Fruit fly (Drosophila melanogaster) whole organism, embryonic: ENCODE data around the gene scramb2.

Experiments
- ATbp ChIP-seq: fragments of 200-800 bp; sonication (Bioruptor generic); optimal IDR thresholded peaks from 2 replicates; lab custom pipeline; 2017; ENCODE audit warnings: missing biosample characterization, mild to moderate bottlenecking, missing genetic modification characterization, missing genetic modification reagents
- Abd-B ChIP-seq: fragments of 200-800 bp; sonication (Bioruptor generic); optimal IDR thresholded peaks from 2 replicates; lab custom pipeline; 2018; ENCODE audit warnings: missing biosample characterization, mild to moderate bottlenecking, missing genetic modification characterization, moderate library complexity
- Ada2b ChIP-seq: fragments of 200-800 bp; sonication (Bioruptor generic); IDR thresholded peaks from 2 replicates; pipeline ENCODE4 v1.3.6; 2022; ENCODE audit warnings: missing biosample characterization, missing genetic modification characterization
- Awh ChIP-seq: fragments of 200-800 bp; sonication (Bioruptor generic); IDR thresholded peaks from 2 replicates; pipeline ENCODE4, ENCODE4 v1.3.6; 2022; ENCODE audit warnings: missing biosample characterization, missing genetic modification characterization
- C15 ChIP-seq: fragments of 200-800 bp; sonication (Bioruptor generic); IDR thresholded peaks from 3 replicates; pipeline ENCODE4 v1.3.6; 2022; ENCODE audit warnings: missing biosample characterization, missing genetic modification characterization
- CG10321 ChIP-seq: fragments of 200-800 bp; sonication (Bioruptor generic); IDR thresholded peaks from 2 replicates; pipeline ENCODE4 v1.3.6; 2022; ENCODE audit warnings: missing biosample characterization, missing genetic modification characterization
- CG13296 ChIP-seq: fragments of 200-800 bp; sonication (Bioruptor generic); optimal IDR thresholded peaks from 3 replicates; lab custom pipeline; 2018; ENCODE audit warnings: missing biosample characterization, mild to moderate bottlenecking, missing genetic modification characterization
- CG14441 ChIP-seq: fragments of 200-800 bp; sonication (Bioruptor generic); IDR thresholded peaks from 2 replicates; pipeline ENCODE4 v1.3.6; 2022; ENCODE audit warnings: missing biosample characterization, missing genetic modification characterization
- CG14667 ChIP-seq: fragments of 200-800 bp; sonication (Bioruptor generic); IDR thresholded peaks from 2 replicates; pipeline ENCODE4 v1.3.6; 2022; ENCODE audit warnings: missing biosample characterization, missing genetic modification characterization
- CG17385 ChIP-seq: fragments of 200-800 bp; sonication (Bioruptor generic); optimal IDR thresholded peaks from 3 replicates; lab custom pipeline; 2018; ENCODE audit warnings: missing biosample characterization, mild to moderate bottlenecking, missing genetic modification characterization
- CG17612 ChIP-seq: fragments of 200-800 bp; sonication (Bioruptor generic); IDR thresholded peaks from 2 replicates; pipeline ENCODE4 v1.3.6; 2022; ENCODE audit warnings: missing biosample characterization, missing genetic modification characterization
- CG17912 ChIP-seq: fragments of 200-800 bp; sonication (Bioruptor generic); optimal IDR thresholded peaks from 2 replicates; lab custom pipeline; 2018; ENCODE audit warnings: missing biosample characterization, mild to moderate bottlenecking, missing genetic modification characterization
- CG2129 ChIP-seq: fragments of 200-800 bp; sonication (Bioruptor generic); IDR thresholded peaks from 2 replicates; pipeline ENCODE4 v1.3.6; 2022; ENCODE audit warnings: missing biosample characterization, missing genetic modification characterization; ENCODE audit not compliant: partially characterized antibody
- CG31224 ChIP-seq: fragments of 200-800 bp; sonication (Bioruptor generic); IDR thresholded peaks from 2 replicates; pipeline ENCODE4 v1.3.6; 2022; ENCODE audit warnings: missing biosample characterization, missing genetic modification characterization
- CG32772 ChIP-seq: fragments of 200-800 bp; sonication (Bioruptor generic); IDR thresholded peaks from 2 replicates; pipeline ENCODE4 v1.3.6; 2022; ENCODE audit warnings: missing biosample characterization, missing genetic modification characterization
- CG3281 ChIP-seq: fragments of 200-800 bp; sonication (Bioruptor generic); optimal IDR thresholded peaks from 3 replicates; lab custom pipeline; 2017; ENCODE audit warnings: missing biosample characterization, mild to moderate bottlenecking, missing genetic modification characterization
- CG33557 ChIP-seq: fragments of 200-800 bp; sonication (Bioruptor generic); optimal IDR thresholded peaks from 2 replicates; lab custom pipeline; 2019; ENCODE audit warnings: missing biosample characterization, mild to moderate bottlenecking, missing genetic modification characterization, moderate library complexity
- CG6175 ChIP-seq: fragments of 200-800 bp; sonication (Bioruptor generic); IDR thresholded peaks from 3 replicates; pipeline ENCODE4 v1.3.6; 2022; ENCODE audit warnings: missing biosample characterization, missing genetic modification characterization
- CG9797 ChIP-seq: fragments of 200-800 bp; sonication (Bioruptor generic); optimal IDR thresholded peaks from 3 replicates; lab custom pipeline; 2018; ENCODE audit warnings: missing biosample characterization, mild to moderate bottlenecking, missing genetic modification characterization
- Dbx ChIP-seq: fragments of 200-800 bp; sonication (Bioruptor generic); IDR thresholded peaks from 3 replicates; pipeline ENCODE4 v1.3.6; 2022; ENCODE audit warnings: missing biosample characterization, missing genetic modification characterization
- E2f2 ChIP-seq: fragments of 200-800 bp; sonication (Bioruptor generic); IDR thresholded peaks from 2 replicates; pipeline ENCODE4 v1.3.6; 2022; ENCODE audit warnings: missing biosample characterization, missing genetic modification characterization
- Ets97D ChIP-seq: fragments of 200-800 bp; sonication (Bioruptor generic); optimal IDR thresholded peaks from 3 replicates; lab custom pipeline; 2016; ENCODE audit warnings: missing biosample characterization, missing genetic modification characterization
- H15 ChIP-seq: fragments of 200-800 bp; sonication (Bioruptor generic); IDR thresholded peaks from 3 replicates; pipeline ENCODE4 v1.3.6; 2022; ENCODE audit warnings: missing biosample characterization, missing genetic modification characterization
- H2.0 ChIP-seq: fragments of 200-800 bp; sonication (Bioruptor generic); IDR thresholded peaks from 2 replicates; pipeline ENCODE4 v1.3.6; 2022; ENCODE audit warnings: missing biosample characterization, missing genetic modification characterization
- Hr3 ChIP-seq: fragments of 200-800 bp; sonication (Bioruptor generic); optimal IDR thresholded peaks from 3 replicates; lab custom pipeline; 2016; ENCODE audit warnings: missing biosample characterization, missing genetic modification characterization
- Hr78 ChIP-seq, 2 experiments: fragments of 200-800 bp in 1 of 2; fragments of >200 bp in 1 of 2; sonication (Bioruptor generic) in 1 of 2; optimal IDR thresholded peaks; 2 replicates each; lab custom pipeline; 2017 to 2019; ENCODE audit warnings: missing biosample characterization in 2 of 2, missing genetic modification characterization in 2 of 2, mild to moderate bottlenecking in 1 of 2, moderate library complexity in 1 of 2
- Jarid2 ChIP-seq: fragments of 200-800 bp; sonication (Bioruptor generic); optimal IDR thresholded peaks from 3 replicates; lab custom pipeline; 2017; ENCODE audit warnings: mild to moderate bottlenecking, missing biosample characterization, missing genetic modification reagents, missing genetic modification characterization
- NFAT ChIP-seq: fragments of 200-800 bp; sonication (Bioruptor generic); IDR thresholded peaks from 2 replicates; pipeline ENCODE4 v1.3.6; 2022; ENCODE audit warnings: missing biosample characterization, missing genetic modification characterization
- Sry-δ ChIP-seq: fragments of 200-800 bp; sonication (Bioruptor generic); optimal IDR thresholded peaks from 2 replicates; lab custom pipeline; 2016; ENCODE audit warnings: missing biosample characterization, missing genetic modification characterization
- Ssrp ChIP-seq: fragments of 200-800 bp; sonication (Bioruptor generic); optimal IDR thresholded peaks from 2 replicates; lab custom pipeline; 2018; ENCODE audit warnings: missing biosample characterization, mild to moderate bottlenecking, missing genetic modification characterization, moderate library complexity
- Vsx1 ChIP-seq: fragments of 200-800 bp; sonication (Bioruptor generic); optimal IDR thresholded peaks from 2 replicates; lab custom pipeline; 2017; ENCODE audit warnings: missing biosample characterization, mild to moderate bottlenecking, missing genetic modification characterization, missing genetic modification reagents
- Xrp1 ChIP-seq: fragments of 200-800 bp; sonication (Bioruptor generic); IDR thresholded peaks from 2 replicates; pipeline ENCODE4 v1.3.6; 2022; ENCODE audit warnings: missing biosample characterization, missing genetic modification characterization
- ato ChIP-seq: fragments of 200-800 bp; sonication (Bioruptor generic); IDR thresholded peaks from 2 replicates; pipeline ENCODE4 v1.3.6; 2022; ENCODE audit warnings: missing biosample characterization, missing genetic modification characterization; ENCODE audit not compliant: partially characterized antibody
- bcd ChIP-seq: fragments of 200-800 bp; sonication (Bioruptor generic); optimal IDR thresholded peaks from 2 replicates; lab custom pipeline; 2017; ENCODE audit warnings: missing biosample characterization, mild to moderate bottlenecking, missing genetic modification characterization
- chif ChIP-seq, 2 experiments: fragments of 200-800 bp; sonication (Bioruptor generic); optimal IDR thresholded peaks; 3 replicates each; lab custom pipeline; 2016; ENCODE audit warnings: missing biosample characterization in 2 of 2, missing genetic modification characterization in 2 of 2
- eyg ChIP-seq: fragments of 200-800 bp; sonication (Bioruptor generic); optimal IDR thresholded peaks from 3 replicates; lab custom pipeline; 2016; ENCODE audit warnings: missing biosample characterization, missing genetic modification characterization
- gcm ChIP-seq: fragments of 200-800 bp; sonication (Bioruptor generic); optimal IDR thresholded peaks from 2 replicates; lab custom pipeline; 2019; ENCODE audit warnings: missing biosample characterization, mild to moderate bottlenecking, missing genetic modification characterization, moderate library complexity
- hth ChIP-seq: fragments of >200 bp; optimal IDR thresholded peaks from 2 replicates; lab custom pipeline; 2017; ENCODE audit warnings: inconsistent platforms
- kah ChIP-seq: fragments of 200-800 bp; sonication (Bioruptor generic); optimal IDR thresholded peaks from 2 replicates; lab custom pipeline; 2018; ENCODE audit warnings: missing biosample characterization, mild to moderate bottlenecking, missing genetic modification characterization
- ken ChIP-seq: fragments of 200-800 bp; sonication (Bioruptor generic); IDR thresholded peaks from 3 replicates; pipeline ENCODE4 v1.3.6; 2022; ENCODE audit warnings: missing biosample characterization, missing genetic modification characterization
- lab ChIP-seq: fragments of 200-800 bp; sonication (Bioruptor generic); optimal IDR thresholded peaks from 3 replicates; lab custom pipeline; 2017; ENCODE audit warnings: missing biosample characterization, missing genetic modification characterization, mild to moderate bottlenecking, moderate library complexity, missing genetic modification reagents
- prd ChIP-seq, 3 experiments: fragments of >200 bp in 2 of 3; fragments of 200-800 bp in 1 of 3; sonication (Bioruptor generic) in 1 of 3; optimal IDR thresholded peaks in 2 of 3; IDR thresholded peaks in 1 of 3; 2 replicates in 2 of 3; 3 replicates in 1 of 3; pipeline versions ENCODE4 v1.3.6 to Lab custom; 2017 to 2022; ENCODE audit warnings: missing biosample characterization in 1 of 3, missing genetic modification characterization in 1 of 3
- ranshi ChIP-seq: fragments of 200-800 bp; sonication (Bioruptor generic); IDR thresholded peaks from 2 replicates; pipeline ENCODE4 v1.3.6; 2022; ENCODE audit warnings: missing biosample characterization, missing genetic modification characterization
- sug ChIP-seq: fragments of 200-800 bp; optimal IDR thresholded peaks from 2 replicates; lab custom pipeline; 2019; ENCODE audit warnings: missing biosample characterization, mild to moderate bottlenecking, missing genetic modification characterization, moderate library complexity
- tna ChIP-seq: fragments of 200-800 bp; sonication (Bioruptor generic); IDR thresholded peaks from 2 replicates; pipeline ENCODE4 v1.3.6; 2022; ENCODE audit warnings: missing biosample characterization, missing genetic modification characterization; ENCODE audit not compliant: partially characterized antibody
- vvl ChIP-seq: fragments of 200-800 bp; sonication (Bioruptor generic); IDR thresholded peaks from 2 replicates; pipeline ENCODE4 v1.3.6; 2022; ENCODE audit warnings: missing biosample characterization, missing genetic modification characterization

scramb2 gene

dm6 chr3L:3042150-3043049, 4.2 kb downstream of the scramb2 start, which contains the start of gene Prx4 (continued):
- TF ChIP-seq Ssrp (peak; percentile 53), H15 (GFP tag; lab: Robert Waterston, UW) (peak; percentile 57; the same call in 2 of the 3 replicates), Vsx1 (GFP tag; lab: Kevin White, UChicago) (peak; percentile 54), CG33557 (GFP tag; lab: Kevin White, UChicago) (peak; percentile 23), CG17612 (GFP tag; lab: Robert Waterston, UW) (no peak), CG9797 (GFP tag; lab: Kevin White, UChicago) (peak; percentile 68), prd (optimal IDR thresholded peaks at IDR 0.05; lab: Kevin White, UChicago) (no peak), prd (GFP tag; IDR thresholded peaks at IDR 0.05; lab: Robert Waterston, UW) (peak; percentile 79), CG6175 (GFP tag; lab: Robert Waterston, UW) (0 out of 3 replicates have a peak, but pooled peaks have one; percentile 9), CG14441 (peak; percentile 78), ken (GFP tag; lab: Robert Waterston, UW) (peak; percentile 87; the same call in 2 of the 3 replicates), Hr3 (peak; percentile 57), hth (lab: Kevin White, UChicago) (no peak), CG10321 (GFP tag; lab: Robert Waterston, UW) (peak; percentile 51; the same call in 1 of the 2 replicates), vvl (GFP tag; lab: Robert Waterston, UW) (peak; percentile 88; the same call in 1 of the 2 replicates), E2f2 (GFP tag; lab: Robert Waterston, UW) (peak; percentile 60), ranshi (peak; percentile 73), Dbx (GFP tag; lab: Robert Waterston, UW) (peak; percentile 70; the same call in 2 of the 3 replicates), H2.0 (peak; percentile 56), NFAT (GFP tag; lab: Robert Waterston, UW) (peak; percentile 69), chif (GFP tag; optimal IDR thresholded peaks at IDR 0.05; lab: Kevin White, UChicago) (peak in 1 of 2 experiments; percentile 8), CG32772 (peak; percentile 62), CG2129 (GFP tag; lab: Robert Waterston, UW) (no peak), CG17912 (no peak), Abd-B (GFP tag; lab: Kevin White, UChicago) (peak; percentile 32), CG14667 (peak; percentile 44)

- TF ChIP-seq eyg (GFP tag; lab: Kevin White, UChicago), result no peak
- no peak for TF ChIP-seq ATbp (GFP tag; lab: Kevin White, UChicago)
- peak; percentile 23; the same call in 1 of the 2 replicates for TF ChIP-seq ato
- TF ChIP-seq chif (GFP tag; optimal IDR thresholded peaks at IDR 0.05; lab: Kevin White, UChicago), result no peak
- peak; percentile 4 for TF ChIP-seq CG17385 (GFP tag; lab: Kevin White, UChicago)
- TF ChIP-seq Hr78 (GFP tag; optimal IDR thresholded peaks at IDR 0.05; lab: Kevin White, UChicago), result no peak
- peak; percentile 93 for TF ChIP-seq CG31224 (GFP tag; lab: Robert Waterston, UW)
- peak; percentile 54; the same call in 1 of the 2 replicates for TF ChIP-seq Awh
- peak; percentile 27 for TF ChIP-seq kah (GFP tag; lab: Kevin White, UChicago)
- TF ChIP-seq Jarid2 (GFP tag; lab: Kevin White, UChicago), result peak; percentile 34
- TF ChIP-seq Sry-δ (GFP tag; lab: Kevin White, UChicago), result no peak
- no peak for TF ChIP-seq CG3281 (GFP tag; lab: Kevin White, UChicago)
- TF ChIP-seq Xrp1 (GFP tag; lab: Robert Waterston, UW), result 0 out of 2 replicates have a peak, but pooled peaks have one; percentile 50
- peak; percentile 22 for TF ChIP-seq lab
- peak; percentile 1 for TF ChIP-seq CG13296 (GFP tag; lab: Kevin White, UChicago)
- TF ChIP-seq Ets97D, result no peak
- no peak for TF ChIP-seq C15 (GFP tag; lab: Robert Waterston, UW)
- peak; percentile 82 for TF ChIP-seq sug
- TF ChIP-seq tna, result no peak; the same call in 1 of the 2 replicates
- no peak for TF ChIP-seq bcd (GFP tag; lab: Kevin White, UChicago)
- TF ChIP-seq gcm (GFP tag; lab: Kevin White, UChicago), result peak; percentile 23
- no peak for TF ChIP-seq Ada2b
Measured at dm6 chr3L:3037822-3038563, 8.6 kb downstream of the scramb2 start.
